Fruit fly (Drosophila melanogaster): ENCODE results near the gene ndl.

ndl gene

dm6 chr3L:6551816-6552371 lies 51.3 kb downstream of the ndl start (continued):
- TF ChIP-seq NfI (GFP tag; optimal IDR thresholded peaks at IDR 0.05) (peak; percentile 63), vfl (GFP tag; optimal IDR thresholded peaks at IDR 0.05) (no peak), ewg (GFP tag; optimal IDR thresholded peaks at IDR 0.05) (peak; percentile 28), Bgb (GFP tag; IDR thresholded peaks at IDR 0.05; ENCODE audit: partially characterized antibody) (no peak), Dip3 (GFP tag; optimal IDR thresholded peaks at IDR 0.05) (no peak), CG4707 (GFP tag; optimal IDR thresholded peaks at IDR 0.05) (no peak), lilli (GFP tag; optimal IDR thresholded peaks at IDR 0.05) (no peak), CG13624 (GFP tag; optimal IDR thresholded peaks at IDR 0.05) (no peak), Ssrp (tag; optimal IDR thresholded peaks at IDR 0.05) (peak; percentile 69), Blimp-1 (GFP tag; optimal IDR thresholded peaks at IDR 0.05) (peak; percentile 50), CoRest (tag; optimal IDR thresholded peaks at IDR 0.05) (peak; percentile 75), sqz (GFP tag; optimal IDR thresholded peaks at IDR 0.05) (peak; percentile 6), CG6765 (GFP tag; optimal IDR thresholded peaks at IDR 0.05) (peak; percentile 32), tup (GFP tag; optimal IDR thresholded peaks at IDR 0.05) (no peak), grau (tag; optimal IDR thresholded peaks at IDR 0.05) (peak; percentile 71), pros (GFP tag; optimal IDR thresholded peaks at IDR 0.05) (no peak), CG1603 (tag; optimal IDR thresholded peaks at IDR 0.05) (no peak), Drgx (GFP tag; IDR thresholded peaks at IDR 0.05) (0 out of 2 replicates have a peak, but pooled peaks have one; percentile 20), CG15479 (GFP tag; optimal IDR thresholded peaks at IDR 0.05) (no peak), CG6791 (GFP tag; IDR thresholded peaks at IDR 0.05; ENCODE audit: partially characterized antibody) (no peak), CG8924 (tag; optimal IDR thresholded peaks at IDR 0.05) (peak; percentile 63), CG12659 (GFP tag; optimal IDR thresholded peaks at IDR 0.05) (peak; percentile 48), ac (GFP tag; optimal IDR thresholded peaks at IDR 0.05) (no peak), D19A (tag; optimal IDR thresholded peaks at IDR 0.05) (peak; percentile 68), wor (GFP tag; IDR thresholded peaks at IDR 0.05) (0 out of 2 replicates have a peak, but pooled peaks have one; percentile 20), da (GFP tag; optimal IDR thresholded peaks at IDR 0.05) (no peak), CG17186 (GFP tag; optimal IDR thresholded peaks at IDR 0.05) (no peak), CG15601 (tag; optimal IDR thresholded peaks at IDR 0.05) (peak; percentile 61), sima (GFP tag; optimal IDR thresholded peaks at IDR 0.05) (no peak), ATbp (GFP tag; optimal IDR thresholded peaks at IDR 0.05) (peak; percentile 57), Dll (GFP tag; IDR thresholded peaks at IDR 0.05; ENCODE audit: partially characterized antibody) (no peak), CG7372 (GFP tag; IDR thresholded peaks at IDR 0.05) (no peak), CG10147 (GFP tag; optimal IDR thresholded peaks at IDR 0.05) (peak; percentile 41), CG5180 (GFP tag; optimal IDR thresholded peaks at IDR 0.05) (peak; percentile 12), chinmo (GFP tag; IDR thresholded peaks at IDR 0.05; ENCODE audit: partially characterized antibody) (0 out of 4 replicates have a peak, but pooled peaks have one; percentile 58), Vsx1 (GFP tag; optimal IDR thresholded peaks at IDR 0.05) (peak; percentile 60), repo (GFP tag; optimal IDR thresholded peaks at IDR 0.05) (no peak), CG10209 (GFP tag; optimal IDR thresholded peaks at IDR 0.05) (peak; percentile 66), tap (tag; optimal IDR thresholded peaks at IDR 0.05) (peak; percentile 42), B-H2 (GFP tag; optimal IDR thresholded peaks at IDR 0.05) (no peak), jigr1 (GFP tag; IDR thresholded peaks at IDR 0.05) (no peak), CG1647 (GFP tag; optimal IDR thresholded peaks at IDR 0.05) (no peak), Nf-YA (GFP tag; IDR thresholded peaks at IDR 0.05) (no peak), CG9437 (GFP tag; optimal IDR thresholded peaks at IDR 0.05) (peak; percentile 52), CG4404 (GFP tag; IDR thresholded peaks at IDR 0.05) (no peak), tio (GFP tag; optimal IDR thresholded peaks at IDR 0.05) (peak; percentile 59), CG33557 (GFP tag; optimal IDR thresholded peaks at IDR 0.05) (peak; percentile 61), Sox102F (GFP tag; optimal IDR thresholded peaks at IDR 0.05) (peak; percentile 63), CG7839 (tag; optimal IDR thresholded peaks at IDR 0.05) (peak; percentile 76)

All from whole organism, embryonic.